Worm (Caenorhabditis elegans) whole organism, L3 larva: ENCODE results near the gene acr-20.
A peak's percentile ranks its signal among the peaks of the same experiment; 100 is the strongest.

Source experiments
- R02D3.7 ChIP-seq: fragments of 150-350 bp; optimal IDR thresholded peaks from 2 replicates; lab custom pipeline; 2014; ENCODE audit warnings: missing biosample characterization, missing genetic modification characterization
- ZK546.5 ChIP-seq: sonication (generic microtip); optimal IDR thresholded peaks from 2 replicates; lab custom pipeline; 2017; ENCODE audit warnings: missing biosample characterization, missing genetic modification characterization
- aly-2 ChIP-seq: fragments of 150-350 bp; optimal IDR thresholded peaks from 2 replicates; lab custom pipeline; 2014; ENCODE audit warnings: missing biosample characterization, missing genetic modification characterization
- ama-1 ChIP-seq: fragments of 150-350 bp; optimal IDR thresholded peaks from 2 replicates; lab custom pipeline; 2018
- ceh-28 ChIP-seq: fragments of 150-350 bp; optimal IDR thresholded peaks from 2 replicates; lab custom pipeline; 2014; ENCODE audit warnings: missing biosample characterization, missing genetic modification reagents, missing genetic modification characterization
- ceh-82 ChIP-seq: fragments of 150-350 bp; optimal IDR thresholded peaks from 2 replicates; lab custom pipeline; 2014; ENCODE audit warnings: missing biosample characterization, missing genetic modification characterization
- ceh-9 ChIP-seq: sonication (generic microtip); optimal IDR thresholded peaks from 2 replicates; lab custom pipeline; 2018; ENCODE audit warnings: missing biosample characterization, missing genetic modification characterization
- daf-12 ChIP-seq: fragments of 150-350 bp; optimal IDR thresholded peaks from 2 replicates; lab custom pipeline; 2014; ENCODE audit warnings: missing biosample characterization, missing genetic modification reagents, missing genetic modification characterization
- elt-2 ChIP-seq: sonication (generic microtip); optimal IDR thresholded peaks from 2 replicates; lab custom pipeline; 2016; ENCODE audit warnings: missing genetic modification reagents, mild to moderate bottlenecking, missing genetic modification characterization, missing compliant biosample characterization
- eor-1 ChIP-seq, 2 experiments: fragments of 150-350 bp; optimal IDR thresholded peaks; 2 replicates each; lab custom pipeline; 2014 to 2018; ENCODE audit warnings: missing biosample characterization in 2 of 2, missing genetic modification characterization in 2 of 2
- fkh-10 ChIP-seq: sonication (generic microtip); optimal IDR thresholded peaks from 2 replicates; lab custom pipeline; 2017; ENCODE audit warnings: missing biosample characterization, missing genetic modification reagents, missing genetic modification characterization
- fos-1 ChIP-seq: fragments of 150-350 bp; optimal IDR thresholded peaks from 2 replicates; lab custom pipeline; 2014; ENCODE audit warnings: missing biosample characterization, missing genetic modification characterization
- hmg-11 ChIP-seq: sonication (generic microtip); optimal IDR thresholded peaks from 2 replicates; lab custom pipeline; 2016; ENCODE audit warnings: missing genetic modification characterization, missing compliant biosample characterization
- jun-1 ChIP-seq: fragments of 150-350 bp; optimal IDR thresholded peaks from 2 replicates; lab custom pipeline; 2014; ENCODE audit warnings: missing biosample characterization, missing genetic modification reagents, missing genetic modification characterization
- lin-15B ChIP-seq: fragments of 150-350 bp; optimal IDR thresholded peaks from 2 replicates; lab custom pipeline; 2014; ENCODE audit warnings: missing biosample characterization, missing genetic modification characterization
- lin-39 ChIP-seq: fragments of 150-350 bp; optimal IDR thresholded peaks from 2 replicates; lab custom pipeline; 2018; ENCODE audit warnings: missing biosample characterization, missing genetic modification reagents, missing genetic modification characterization
- lsy-12 ChIP-seq: sonication (generic microtip); optimal IDR thresholded peaks from 2 replicates; lab custom pipeline; 2016; ENCODE audit warnings: mild to moderate bottlenecking, missing genetic modification characterization, missing compliant biosample characterization
- mdl-1 ChIP-seq: fragments of 150-350 bp; optimal IDR thresholded peaks from 2 replicates; lab custom pipeline; 2014; ENCODE audit warnings: missing biosample characterization, missing genetic modification characterization
- mml-1 ChIP-seq: fragments of 150-350 bp; sonication (generic microtip); optimal IDR thresholded peaks from 3 replicates; lab custom pipeline; 2014; ENCODE audit warnings: missing biosample characterization, missing genetic modification characterization
- nfya-1 ChIP-seq: sonication (generic microtip); optimal IDR thresholded peaks from 2 replicates; lab custom pipeline; 2017; ENCODE audit warnings: missing genetic modification characterization, mild to moderate bottlenecking, missing compliant biosample characterization, antibody characterized with exemption, moderate library complexity; ENCODE audit not compliant: insufficient read depth
- nhr-23 ChIP-seq: fragments of 150-350 bp; optimal IDR thresholded peaks from 2 replicates; lab custom pipeline; 2014; ENCODE audit warnings: missing biosample characterization, missing genetic modification reagents, missing genetic modification characterization
- nhr-25 ChIP-seq: sonication (generic microtip); optimal IDR thresholded peaks from 2 replicates; lab custom pipeline; 2017; ENCODE audit warnings: missing biosample characterization, missing genetic modification characterization
- nhr-28 ChIP-seq: fragments of 150-350 bp; optimal IDR thresholded peaks from 2 replicates; lab custom pipeline; 2014; ENCODE audit warnings: missing biosample characterization, missing genetic modification characterization
- nhr-43 ChIP-seq: sonication (generic microtip); optimal IDR thresholded peaks from 2 replicates; lab custom pipeline; 2016; ENCODE audit warnings: mild to moderate bottlenecking, missing genetic modification characterization, missing compliant biosample characterization; ENCODE audit not compliant: poor library complexity, severe bottlenecking
- nhr-67 ChIP-seq: fragments of 150-350 bp; optimal IDR thresholded peaks from 2 replicates; lab custom pipeline; 2014; ENCODE audit warnings: missing biosample characterization, missing genetic modification characterization
- nhr-76 ChIP-seq: fragments of 150-350 bp; sonication (generic microtip); optimal IDR thresholded peaks from 5 replicates; lab custom pipeline; 2014; ENCODE audit warnings: missing biosample characterization, missing genetic modification characterization
- nhr-77 ChIP-seq: fragments of 150-350 bp; optimal IDR thresholded peaks from 2 replicates; lab custom pipeline; 2014; ENCODE audit warnings: missing biosample characterization, missing genetic modification characterization
- pha-4 ChIP-seq: fragments of 150-350 bp; optimal IDR thresholded peaks from 2 replicates; lab custom pipeline; 2014; ENCODE audit warnings: missing biosample characterization, missing genetic modification reagents, missing genetic modification characterization
- pqm-1 ChIP-seq: fragments of 150-350 bp; optimal IDR thresholded peaks from 2 replicates; lab custom pipeline; 2017; ENCODE audit warnings: missing biosample characterization, missing genetic modification characterization, inconsistent platforms
- skn-1 ChIP-seq: fragments of 150-350 bp; optimal IDR thresholded peaks from 2 replicates; lab custom pipeline; 2014; ENCODE audit warnings: missing biosample characterization, missing genetic modification characterization
- snpc-4 ChIP-seq: fragments of 150-350 bp; optimal IDR thresholded peaks from 2 replicates; lab custom pipeline; 2014; ENCODE audit warnings: missing biosample characterization, missing genetic modification characterization
- unc-62 ChIP-seq: fragments of 150-350 bp; sonication (generic microtip); optimal IDR thresholded peaks from 4 replicates; lab custom pipeline; 2014; ENCODE audit warnings: missing biosample characterization, missing genetic modification reagents, missing genetic modification characterization
- zag-1 ChIP-seq: fragments of 150-350 bp; optimal IDR thresholded peaks from 2 replicates; lab custom pipeline; 2014; ENCODE audit warnings: missing biosample characterization, missing genetic modification characterization

acr-20 gene

ce11 chrII:14361719-14362118 lies 16.0 kb downstream of the acr-20 start, which contains the start of gene tebp-1:
tebp-1 (plus strand) TSS chrII:14362019.
- TF ChIP-seq nhr-67 (tag; lab: Kevin White, UChicago): no peak
- no peak for TF ChIP-seq zag-1 (tag; lab: Kevin White, UChicago)
- no peak for TF ChIP-seq fos-1 (tag; lab: Kevin White, UChicago)
- TF ChIP-seq nhr-25 (tag; lab: Kevin White, UChicago): no peak
- no peak for TF ChIP-seq mml-1 (tag; lab: Kevin White, UChicago)
- TF ChIP-seq ceh-82 (tag; lab: Kevin White, UChicago): no peak
- no peak for TF ChIP-seq jun-1 (tag; lab: Kevin White, UChicago)
- TF ChIP-seq skn-1: no peak

ce11 chrII:14360675-14361074 lies 17.0 kb downstream of the acr-20 start:
- no peak for TF ChIP-seq fkh-10 (GFP tag; lab: Kevin White, UChicago)
- TF ChIP-seq hmg-11 (tag; lab: Kevin White, UChicago): no peak
- TF ChIP-seq eor-1 (tag; optimal IDR thresholded peaks at IDR 0.05; lab: Kevin White, UChicago): no peak
- TF ChIP-seq mdl-1 (tag; lab: Kevin White, UChicago): no peak
- TF ChIP-seq lsy-12 (tag; lab: Kevin White, UChicago): no peak
- no peak for TF ChIP-seq nhr-77
- no peak for TF ChIP-seq fos-1 (tag; lab: Kevin White, UChicago)
- TF ChIP-seq ZK546.5: no peak
- TF ChIP-seq pha-4 (tag; lab: Kevin White, UChicago): no peak
- TF ChIP-seq R02D3.7 (tag; lab: Kevin White, UChicago): no peak
- TF ChIP-seq jun-1 (tag; lab: Kevin White, UChicago): no peak
- no peak for TF ChIP-seq ceh-82 (tag; lab: Kevin White, UChicago)
- no peak for TF ChIP-seq ceh-28 (tag; lab: Kevin White, UChicago)

ce11 chrII:14359007-14359406 lies 18.7 kb downstream of the acr-20 start:
- TF ChIP-seq mml-1 (tag; lab: Kevin White, UChicago) (no peak), jun-1 (tag; lab: Kevin White, UChicago) (no peak), ceh-9 (tag; lab: Kevin White, UChicago) (no peak), nhr-25 (tag; lab: Kevin White, UChicago) (no peak), aly-2 (no peak), fkh-10 (GFP tag; lab: Kevin White, UChicago) (no peak), unc-62 (GFP tag; lab: Kevin White, UChicago) (no peak), nhr-28 (tag; lab: Kevin White, UChicago) (no peak), nhr-67 (tag; lab: Kevin White, UChicago) (no peak), pqm-1 (tag; lab: Kevin White, UChicago) (no peak), ceh-28 (tag; lab: Kevin White, UChicago) (no peak), pha-4 (tag; lab: Kevin White, UChicago) (no peak), ZK546.5 (no peak), daf-12 (tag; lab: Kevin White, UChicago) (no peak), ama-1 (no peak), nhr-76 (tag; lab: Kevin White, UChicago) (no peak), snpc-4 (tag; lab: Kevin White, UChicago) (no peak)

- no peak for TF ChIP-seq pqm-1 (tag; lab: Kevin White, UChicago)
- peak; percentile 66 for TF ChIP-seq lin-39 (tag; lab: Kevin White, UChicago)
- peak; percentile 83 for TF ChIP-seq lin-15B (tag; lab: Kevin White, UChicago)
- TF ChIP-seq nhr-43 (tag; lab: Kevin White, UChicago): peak; percentile 0
- peak; percentile 21 for TF ChIP-seq nhr-25 (tag; lab: Kevin White, UChicago)
- peak; percentile 77 for TF ChIP-seq pha-4 (tag; lab: Kevin White, UChicago)
- no peak for TF ChIP-seq fkh-10 (GFP tag; lab: Kevin White, UChicago)
- TF ChIP-seq hmg-11 (tag; lab: Kevin White, UChicago): peak; percentile 82
- TF ChIP-seq snpc-4 (tag; lab: Kevin White, UChicago): peak; percentile 84
- peak; percentile 80 for TF ChIP-seq nfya-1 (tag; lab: Kevin White, UChicago)
- TF ChIP-seq ceh-28 (tag; lab: Kevin White, UChicago): peak; percentile 76
- TF ChIP-seq zag-1 (tag; lab: Kevin White, UChicago): peak; percentile 4
- peak; percentile 2 for TF ChIP-seq nhr-77
- peak; percentile 60 for TF ChIP-seq R02D3.7 (tag; lab: Kevin White, UChicago)
- peak; percentile 65 for TF ChIP-seq nhr-23
- peak; percentile 25 for TF ChIP-seq elt-2 (tag; lab: Kevin White, UChicago)
- TF ChIP-seq ZK546.5: no peak
- peak; percentile 37 for TF ChIP-seq mdl-1 (tag; lab: Kevin White, UChicago)
- no peak for TF ChIP-seq unc-62 (GFP tag; lab: Kevin White, UChicago)
Measured at ce11 chrII:14357936-14358416, 19.7 kb downstream of the acr-20 start, which contains the start of the genes agl-1 and pfs-2. agl-1 (minus strand) TSS chrII:14358113. pfs-2 (plus strand) TSS chrII:14358366.
